Fruit fly (Drosophila melanogaster) whole organism, embryonic: ENCODE data around the gene CG9737.

Experiments
- Awh ChIP-seq: fragments of 200-800 bp; sonication (Bioruptor generic); IDR thresholded peaks from 2 replicates; pipeline ENCODE4, ENCODE4 v1.3.6; 2022; ENCODE audit warnings: missing biosample characterization, missing genetic modification characterization
- Blimp-1 ChIP-seq: fragments of 200-800 bp; sonication (Bioruptor generic); optimal IDR thresholded peaks from 3 replicates; lab custom pipeline; 2018; ENCODE audit warnings: missing biosample characterization, missing genetic modification characterization, mild to moderate bottlenecking, moderate library complexity, missing genetic modification reagents
- CG10321 ChIP-seq: fragments of 200-800 bp; sonication (Bioruptor generic); IDR thresholded peaks from 2 replicates; pipeline ENCODE4 v1.3.6; 2022; ENCODE audit warnings: missing biosample characterization, missing genetic modification characterization
- CG11504 ChIP-seq: fragments of 200-800 bp; sonication (Bioruptor generic); optimal IDR thresholded peaks from 3 replicates; lab custom pipeline; 2019; ENCODE audit warnings: missing biosample characterization, mild to moderate bottlenecking, missing genetic modification characterization, moderate library complexity
- CG11695 ChIP-seq: fragments of 200-800 bp; sonication (Bioruptor generic); IDR thresholded peaks from 3 replicates; pipeline ENCODE4 v1.3.6; 2022; ENCODE audit warnings: missing biosample characterization, missing genetic modification characterization
- CG12769 ChIP-seq: fragments of 200-800 bp; sonication (Bioruptor generic); optimal IDR thresholded peaks from 2 replicates; lab custom pipeline; 2019; ENCODE audit warnings: missing biosample characterization, mild to moderate bottlenecking, missing genetic modification characterization, moderate library complexity
- CG13296 ChIP-seq: fragments of 200-800 bp; sonication (Bioruptor generic); optimal IDR thresholded peaks from 3 replicates; lab custom pipeline; 2018; ENCODE audit warnings: missing biosample characterization, mild to moderate bottlenecking, missing genetic modification characterization
- CG15514 ChIP-seq: fragments of 200-800 bp; sonication (Bioruptor generic); optimal IDR thresholded peaks from 3 replicates; lab custom pipeline; 2017; ENCODE audit warnings: missing biosample characterization, missing genetic modification characterization, mild to moderate bottlenecking, moderate library complexity, missing genetic modification reagents
- CG17186 ChIP-seq: fragments of 200-800 bp; sonication (Bioruptor generic); optimal IDR thresholded peaks from 3 replicates; lab custom pipeline; 2017; ENCODE audit warnings: missing biosample characterization, missing genetic modification reagents, missing genetic modification characterization
- CG32532 ChIP-seq: fragments of 200-800 bp; sonication (Bioruptor generic); IDR thresholded peaks from 2 replicates; pipeline ENCODE4 v1.3.6; 2022; ENCODE audit warnings: missing biosample characterization, missing genetic modification characterization
- CG7556 ChIP-seq: fragments of 200-800 bp; sonication (Bioruptor generic); optimal IDR thresholded peaks from 2 replicates; lab custom pipeline; 2017; ENCODE audit warnings: missing biosample characterization, mild to moderate bottlenecking, missing genetic modification characterization
- CG8290 ChIP-seq, 3 experiments: fragments of 200-800 bp; sonication (Bioruptor generic); optimal IDR thresholded peaks; 2 replicates each; lab custom pipeline; 2016 to 2019; ENCODE audit warnings: missing biosample characterization in 3 of 3, missing genetic modification characterization in 3 of 3, mild to moderate bottlenecking in 2 of 3, moderate library complexity in 1 of 3
- CG8944 ChIP-seq: fragments of 200-800 bp; sonication (Bioruptor generic); optimal IDR thresholded peaks from 3 replicates; lab custom pipeline; 2016; ENCODE audit warnings: missing biosample characterization, missing genetic modification characterization
- CTCF ChIP-seq: fragments of 200-800 bp; sonication (Bioruptor generic); optimal IDR thresholded peaks from 2 replicates; lab custom pipeline; 2017; ENCODE audit warnings: missing biosample characterization, mild to moderate bottlenecking, missing genetic modification characterization, moderate library complexity
- E2f1 ChIP-seq: fragments of 200-800 bp; sonication (Bioruptor generic); IDR thresholded peaks from 2 replicates; pipeline ENCODE4 v1.3.6; 2022; ENCODE audit warnings: missing biosample characterization, missing genetic modification characterization
- Hr78 ChIP-seq, 2 experiments: fragments of 200-800 bp in 1 of 2; fragments of >200 bp in 1 of 2; sonication (Bioruptor generic) in 1 of 2; optimal IDR thresholded peaks; 2 replicates each; lab custom pipeline; 2017 to 2019; ENCODE audit warnings: missing biosample characterization in 2 of 2, missing genetic modification characterization in 2 of 2, mild to moderate bottlenecking in 1 of 2, moderate library complexity in 1 of 2
- Nf-YB ChIP-seq: fragments of 200-800 bp; sonication (Bioruptor generic); optimal IDR thresholded peaks from 3 replicates; lab custom pipeline; 2019; ENCODE audit warnings: missing biosample characterization, mild to moderate bottlenecking, missing genetic modification characterization, moderate library complexity
- Nf-YC ChIP-seq: fragments of 200-800 bp; optimal IDR thresholded peaks from 3 replicates; lab custom pipeline; 2019; ENCODE audit warnings: missing biosample characterization, mild to moderate bottlenecking, missing genetic modification characterization, moderate library complexity
- Rfx ChIP-seq: fragments of 200-800 bp; sonication (Bioruptor generic); IDR thresholded peaks from 2 replicates; pipeline ENCODE4 v1.3.6; 2022; ENCODE audit warnings: missing biosample characterization, missing genetic modification characterization
- Sox102F ChIP-seq: fragments of 200-800 bp; sonication (Bioruptor generic); optimal IDR thresholded peaks from 2 replicates; lab custom pipeline; 2018; ENCODE audit warnings: missing biosample characterization, mild to moderate bottlenecking, missing genetic modification characterization, moderate library complexity
- ab ChIP-seq: fragments of 200-800 bp; sonication (Bioruptor generic); optimal IDR thresholded peaks from 2 replicates; lab custom pipeline; 2016; ENCODE audit warnings: missing biosample characterization, missing genetic modification characterization
- cg ChIP-seq: fragments of 200-800 bp; sonication (Bioruptor generic); optimal IDR thresholded peaks from 3 replicates; lab custom pipeline; 2019; ENCODE audit warnings: missing biosample characterization, mild to moderate bottlenecking, missing genetic modification characterization, moderate library complexity
- chm ChIP-seq: fragments of 200-800 bp; sonication (Bioruptor generic); IDR thresholded peaks from 2 replicates; pipeline ENCODE4 v1.3.6; 2022; ENCODE audit warnings: missing biosample characterization, missing genetic modification characterization
- gfzf ChIP-seq: fragments of 200-800 bp; sonication (Bioruptor generic); optimal IDR thresholded peaks from 2 replicates; lab custom pipeline; 2016; ENCODE audit warnings: missing biosample characterization, mild to moderate bottlenecking, missing genetic modification characterization, moderate library complexity
- grn ChIP-seq: fragments of 200-800 bp; sonication (Bioruptor generic); optimal IDR thresholded peaks from 3 replicates; lab custom pipeline; 2017; ENCODE audit warnings: missing biosample characterization, missing genetic modification characterization
- lola ChIP-seq, 3 experiments: fragments of >200 bp in 2 of 3; fragments of 200-800 bp in 1 of 3; sonication (Bioruptor generic) in 1 of 3; optimal IDR thresholded peaks; 2 replicates each; lab custom pipeline; 2017 to 2019; ENCODE audit warnings: missing biosample characterization in 3 of 3, missing genetic modification characterization in 3 of 3, mild to moderate bottlenecking in 1 of 3, moderate library complexity in 1 of 3
- nom ChIP-seq: fragments of 200-800 bp; sonication (Bioruptor generic); optimal IDR thresholded peaks from 2 replicates; lab custom pipeline; 2017; ENCODE audit warnings: missing biosample characterization, missing genetic modification characterization, mild to moderate bottlenecking, moderate library complexity, missing genetic modification reagents
- prd ChIP-seq, 3 experiments: fragments of >200 bp in 2 of 3; fragments of 200-800 bp in 1 of 3; sonication (Bioruptor generic) in 1 of 3; optimal IDR thresholded peaks in 2 of 3; IDR thresholded peaks in 1 of 3; 2 replicates in 2 of 3; 3 replicates in 1 of 3; pipeline versions ENCODE4 v1.3.6 to Lab custom; 2017 to 2022; ENCODE audit warnings: missing biosample characterization in 1 of 3, missing genetic modification characterization in 1 of 3
- row ChIP-seq: fragments of 200-800 bp; sonication (Bioruptor generic); IDR thresholded peaks from 3 replicates; pipeline ENCODE4 v1.3.6; 2022; ENCODE audit warnings: missing biosample characterization, missing genetic modification characterization
- sc ChIP-seq, 3 experiments: fragments of >200 bp in 2 of 3; fragments of 200-800 bp in 1 of 3; sonication (Bioruptor generic) in 1 of 3; optimal IDR thresholded peaks; 2 replicates in 2 of 3; 3 replicates in 1 of 3; lab custom pipeline; 2017; ENCODE audit warnings: mild to moderate bottlenecking in 1 of 3, missing biosample characterization in 1 of 3, missing genetic modification characterization in 1 of 3, missing genetic modification reagents in 1 of 3
- schlank ChIP-seq: fragments of 200-800 bp; sonication (Bioruptor generic); optimal IDR thresholded peaks from 2 replicates; lab custom pipeline; 2018; ENCODE audit warnings: missing biosample characterization, mild to moderate bottlenecking, missing genetic modification characterization
- scrt ChIP-seq: fragments of 200-800 bp; sonication (Bioruptor generic); optimal IDR thresholded peaks from 2 replicates; lab custom pipeline; 2018; ENCODE audit warnings: missing biosample characterization, mild to moderate bottlenecking, missing genetic modification characterization, moderate library complexity
- sens ChIP-seq: fragments of 200-800 bp; sonication (Bioruptor generic); peaks from one replicate; lab custom pipeline; 2016; ENCODE audit warnings: missing biosample characterization, missing genetic modification characterization
- seq ChIP-seq: fragments of 200-800 bp; sonication (Bioruptor generic); IDR thresholded peaks from 2 replicates; pipeline ENCODE4 v1.3.6; 2022; ENCODE audit warnings: missing biosample characterization, missing genetic modification characterization
- so ChIP-seq: fragments of 200-800 bp; sonication (Bioruptor generic); IDR thresholded peaks from 3 replicates; pipeline ENCODE4 v1.3.6; 2022; ENCODE audit warnings: missing biosample characterization, missing genetic modification characterization
- sob ChIP-seq: fragments of 200-800 bp; sonication (Bioruptor generic); IDR thresholded peaks from 2 replicates; pipeline ENCODE4 v1.3.6; 2022; ENCODE audit warnings: missing biosample characterization, missing genetic modification characterization
- stc ChIP-seq: fragments of 200-800 bp; sonication (Bioruptor generic); IDR thresholded peaks from 2 replicates; pipeline ENCODE4 v1.3.6; 2022; ENCODE audit warnings: missing biosample characterization, missing genetic modification characterization
- stwl ChIP-seq: fragments of 200-800 bp; sonication (Bioruptor generic); optimal IDR thresholded peaks from 3 replicates; lab custom pipeline; 2018; ENCODE audit warnings: missing biosample characterization, mild to moderate bottlenecking, missing genetic modification characterization, moderate library complexity
- tna ChIP-seq: fragments of 200-800 bp; sonication (Bioruptor generic); IDR thresholded peaks from 2 replicates; pipeline ENCODE4 v1.3.6; 2022; ENCODE audit warnings: missing biosample characterization, missing genetic modification characterization; ENCODE audit not compliant: partially characterized antibody

CG9737 gene

DNA sequence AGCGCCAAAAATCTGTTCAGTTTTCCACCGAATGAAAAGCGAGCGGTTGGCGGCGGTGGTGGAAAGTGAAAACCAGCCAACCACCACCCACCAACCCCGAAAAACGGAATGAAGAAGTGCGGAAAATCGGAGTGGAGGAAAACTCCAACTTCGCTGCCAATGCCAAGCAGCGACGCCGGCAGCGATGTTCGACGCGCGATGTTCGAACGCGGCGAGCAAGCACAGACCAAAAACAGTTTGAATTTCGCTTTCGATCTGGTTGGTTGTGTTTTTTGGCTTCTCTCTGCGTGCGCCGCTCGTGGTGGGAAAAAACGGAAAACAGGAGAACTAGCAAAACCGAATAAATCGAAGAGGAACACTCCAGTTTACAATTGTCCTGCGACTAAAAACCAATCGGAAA lies 34.6 kb upstream of the CG9737 start, which contains the start of gene heca (continued):
- TF ChIP-seq Sox102F (GFP tag; lab: Kevin White, UChicago), result no peak
- TF ChIP-seq Awh, result no peak
- TF ChIP-seq CG12769 (tag; lab: Kevin White, UChicago), result peak; percentile 4
- no peak for TF ChIP-seq ab (GFP tag; lab: Kevin White, UChicago)
- no peak for TF ChIP-seq CG10321 (GFP tag; lab: Robert Waterston, UW)
- TF ChIP-seq CG17186, result no peak
- no peak for TF ChIP-seq sc (optimal IDR thresholded peaks at IDR 0.05; lab: Kevin White, UChicago)
- TF ChIP-seq sc (GFP tag; optimal IDR thresholded peaks at IDR 0.05; lab: Kevin White, UChicago), result no peak
- TF ChIP-seq CG8290 (GFP tag; optimal IDR thresholded peaks at IDR 0.05; lab: Kevin White, UChicago), result no peak
- TF ChIP-seq CG8290 (tag; optimal IDR thresholded peaks at IDR 0.05; lab: Kevin White, UChicago), result peak in 1 of 2 experiments; percentile 25
- peak; percentile 40; the same call in 1 of the 2 replicates for TF ChIP-seq tna
- TF ChIP-seq CG32532, result no peak
- TF ChIP-seq stwl (tag; lab: Kevin White, UChicago), result peak; percentile 46
- TF ChIP-seq schlank (tag; lab: Kevin White, UChicago), result no peak
- peak; percentile 80 for TF ChIP-seq Blimp-1
- no peak for TF ChIP-seq CG7556
- no peak for TF ChIP-seq CG13296 (GFP tag; lab: Kevin White, UChicago)
- 0 out of 2 replicates have a peak, but pooled peaks have one; percentile 24 for TF ChIP-seq E2f1 (GFP tag; lab: Robert Waterston, UW)
- TF ChIP-seq sob (GFP tag; lab: Robert Waterston, UW), result 0 out of 2 replicates have a peak, but pooled peaks have one; percentile 24
- no peak for TF ChIP-seq stc
- peak; percentile 30 for TF ChIP-seq CTCF (GFP tag; lab: Kevin White, UChicago)
- TF ChIP-seq prd (optimal IDR thresholded peaks at IDR 0.05; lab: Kevin White, UChicago), result no peak
- TF ChIP-seq prd (GFP tag; IDR thresholded peaks at IDR 0.05; lab: Robert Waterston, UW), result no peak
- peak; percentile 66; the same call in 1 of the 2 replicates for TF ChIP-seq chm
- TF ChIP-seq CG15514, result no peak
- TF ChIP-seq Rfx (GFP tag; lab: Robert Waterston, UW), result peak; percentile 29; the same call in 1 of the 2 replicates
- TF ChIP-seq Nf-YB, result peak; percentile 94
- no peak for TF ChIP-seq gfzf (GFP tag; lab: Kevin White, UChicago)
- 0 out of 3 replicates have a peak, but pooled peaks have one; percentile 13 for TF ChIP-seq CG11695
- no peak for TF ChIP-seq CG11504 (tag; lab: Kevin White, UChicago)
- peak; percentile 23 for TF ChIP-seq nom (GFP tag; lab: Kevin White, UChicago)
- no peak for TF ChIP-seq CG8944 (GFP tag; lab: Kevin White, UChicago)
- TF ChIP-seq lola (GFP tag; optimal IDR thresholded peaks at IDR 0.05; lab: Kevin White, UChicago), result no peak
- TF ChIP-seq so (GFP tag; lab: Robert Waterston, UW), result no peak
- no peak for TF ChIP-seq Hr78 (GFP tag; optimal IDR thresholded peaks at IDR 0.05; lab: Kevin White, UChicago)
- TF ChIP-seq grn, result no peak
- peak; percentile 71 for TF ChIP-seq sens (GFP tag; lab: Kevin White, UChicago)
- TF ChIP-seq row (GFP tag; lab: Robert Waterston, UW), result no peak
- peak; percentile 93 for TF ChIP-seq Nf-YC (tag; lab: Kevin White, UChicago)
- TF ChIP-seq cg (GFP tag; lab: Kevin White, UChicago), result peak; percentile 26
- TF ChIP-seq seq, result peak; percentile 51; the same call in 1 of the 2 replicates
- TF ChIP-seq scrt (GFP tag; lab: Kevin White, UChicago), result no peak
- TF ChIP-seq, all 482 proteins: peak for 34
